Worm (Caenorhabditis elegans) whole organism, early embryonic: Measurements from ENCODE around the gene R144.10.

Experiments
- B0310.2 ChIP-seq: sonication (generic microtip); optimal IDR thresholded peaks from 2 replicates; lab custom pipeline; 2016; ENCODE audit warnings: mild to moderate bottlenecking, missing genetic modification characterization, missing compliant biosample characterization
- F13C5.2 ChIP-seq: sonication (generic microtip); optimal IDR thresholded peaks from 2 replicates; lab custom pipeline; 2017; ENCODE audit warnings: mild to moderate bottlenecking, missing genetic modification characterization, inconsistent platforms, missing compliant biosample characterization
- aly-1 ChIP-seq: sonication (generic microtip); optimal IDR thresholded peaks from 2 replicates; lab custom pipeline; 2016; ENCODE audit warnings: missing genetic modification characterization, missing compliant biosample characterization
- ama-1 ChIP-seq: fragments of 150-350 bp; optimal IDR thresholded peaks from 2 replicates; lab custom pipeline; 2014
- ceh-13 ChIP-seq: fragments of 200-800 bp; sonication (Bioruptor generic); optimal IDR thresholded peaks from 2 replicates; lab custom pipeline; 2018; ENCODE audit warnings: mild to moderate bottlenecking, missing genetic modification characterization, missing compliant biosample characterization
- ceh-36 ChIP-seq: sonication (generic microtip); optimal IDR thresholded peaks from 2 replicates; lab custom pipeline; 2016; ENCODE audit warnings: missing genetic modification characterization, inconsistent platforms, missing compliant biosample characterization
- ets-7 ChIP-seq: sonication (generic microtip); optimal IDR thresholded peaks from 2 replicates; lab custom pipeline; 2016; ENCODE audit warnings: missing genotype, missing genetic modification characterization, missing compliant biosample characterization
- flt-1 ChIP-seq: fragments of 200-800 bp; sonication (Bioruptor generic); IDR thresholded peaks from 2 replicates; pipeline ENCODE4 v1.3.6; 2022; ENCODE audit warnings: missing genetic modification characterization, missing compliant biosample characterization
- hmbx-1 ChIP-seq: sonication (generic microtip); optimal IDR thresholded peaks from 2 replicates; lab custom pipeline; 2016; ENCODE audit warnings: mild to moderate bottlenecking, missing genetic modification characterization, missing compliant biosample characterization
- hmg-4 ChIP-seq: fragments of 200-800 bp; sonication (Bioruptor generic); optimal IDR thresholded peaks from 2 replicates; lab custom pipeline; 2018; ENCODE audit warnings: mild to moderate bottlenecking, missing genetic modification characterization, missing compliant biosample characterization
- hnd-1 ChIP-seq: sonication (generic microtip); optimal IDR thresholded peaks from 2 replicates; lab custom pipeline; 2016; ENCODE audit warnings: missing genetic modification characterization, missing compliant biosample characterization
- pes-1 ChIP-seq: fragments of 200-800 bp; sonication (Bioruptor generic); IDR thresholded peaks from 2 replicates; pipeline ENCODE4 v1.3.6; 2022; ENCODE audit warnings: missing genetic modification reagents, missing genetic modification characterization, missing compliant biosample characterization
- scrt-1 ChIP-seq: fragments of 200-800 bp; sonication (Bioruptor generic); IDR thresholded peaks from 2 replicates; pipeline ENCODE4 v1.3.6; 2022; ENCODE audit warnings: missing genetic modification characterization, missing compliant biosample characterization
- sea-1 ChIP-seq: fragments of 200-800 bp; sonication (Bioruptor generic); conservative IDR thresholded peaks from 2 replicates; pipeline ENCODE4 v1.3.6; 2022; ENCODE audit warnings: missing genetic modification characterization, missing compliant biosample characterization
- tbx-11 ChIP-seq: fragments of 200-800 bp; sonication (Bioruptor generic); IDR thresholded peaks from 2 replicates; pipeline ENCODE4 v1.3.6; 2022; ENCODE audit warnings: missing genetic modification characterization, missing compliant biosample characterization
- tbx-37 ChIP-seq: fragments of 200-800 bp; sonication (Bioruptor generic); conservative IDR thresholded peaks from 2 replicates; pipeline ENCODE4 v1.3.6; 2022; ENCODE audit warnings: missing genetic modification reagents, missing genetic modification characterization, missing compliant biosample characterization
- tra-4 ChIP-seq: sonication (generic microtip); optimal IDR thresholded peaks from 2 replicates; lab custom pipeline; 2017; ENCODE audit warnings: missing genetic modification characterization, missing compliant biosample characterization

The R144.10 gene

ce11 chrIII:4960204-4960603, 41.9 kb downstream of the R144.10 start, which contains the start of gene C27F2.4:
Gene C27F2.4, minus strand, starts transcription at chrIII:4960304.
- TF ChIP-seq hnd-1 (no peak), B0310.2 (tag; lab: Kevin White, UChicago) (no peak), hmg-4 (no peak), hmbx-1 (no peak), sea-1 (no peak), tbx-37 (GFP tag; lab: Robert Waterston, UW) (no peak), tbx-11 (GFP tag; lab: Robert Waterston, UW) (no peak), tra-4 (no peak), scrt-1 (no peak), ama-1 (no peak), F13C5.2 (no peak), ceh-13 (GFP tag; lab: Kevin White, UChicago) (no peak), ceh-36 (no peak), ets-7 (no peak), flt-1 (GFP tag; lab: Robert Waterston, UW) (no peak), pes-1 (GFP tag; lab: Robert Waterston, UW) (no peak), aly-1 (no peak)

ce11 chrIII:4956566-4956965, 45.6 kb downstream of the R144.10 start, which contains the start of gene C26E6.1:
Gene C26E6.1, plus strand, starts transcription at chrIII:4956866.
- TF ChIP-seq F13C5.2 (no peak), ama-1 (no peak), hmg-4 (no peak), hmbx-1 (no peak)

- TF ChIP-seq scrt-1 = no peak
Observed at ce11 chrIII:4952970-4953369, 49.2 kb downstream of the R144.10 start.

ce11 chrIII:4951824-4952223, 50.3 kb downstream of the R144.10 start, which contains the start of gene flh-2:
Gene flh-2, plus strand, starts transcription at chrIII:4952124.
- TF ChIP-seq pes-1 (GFP tag; lab: Robert Waterston, UW) (no peak), hmg-4 (no peak), F13C5.2 (no peak), scrt-1 (no peak), ets-7 (no peak), sea-1 (no peak), hnd-1 (no peak), tbx-11 (GFP tag; lab: Robert Waterston, UW) (no peak), tra-4 (no peak), aly-1 (no peak), ama-1 (no peak), flt-1 (GFP tag; lab: Robert Waterston, UW) (no peak), hmbx-1 (no peak), B0310.2 (tag; lab: Kevin White, UChicago) (no peak), ceh-13 (GFP tag; lab: Kevin White, UChicago) (no peak), ceh-36 (no peak), tbx-37 (GFP tag; lab: Robert Waterston, UW) (no peak)
